Worm (Caenorhabditis elegans) whole organism, L4 larva: ENCODE results near the gene F14D2.11.
"Not testable (repeated sequence)": the region's sequence is repeated elsewhere in the genome, so short reads cannot be mapped to it uniquely, and the experiment has no call there.

ENCODE experiments used
- Y75B8A.6 ChIP-seq: fragments of 200-800 bp; sonication (Bioruptor generic); IDR thresholded peaks from 2 replicates; pipeline ENCODE4 v1.3.6; 2022; ENCODE audit warnings: missing genetic modification reagents, missing genetic modification characterization, missing compliant biosample characterization
- ZK337.2 ChIP-seq: fragments of 200-800 bp; sonication (Bioruptor generic); IDR thresholded peaks from 2 replicates; pipeline ENCODE4 v1.3.6; 2022; ENCODE audit warnings: missing genetic modification reagents, missing genetic modification characterization, missing compliant biosample characterization
- arid-1 ChIP-seq: fragments of 200-800 bp; sonication (Bioruptor generic); conservative IDR thresholded peaks from 2 replicates; pipeline ENCODE4 v1.3.6; 2022; ENCODE audit warnings: missing genetic modification reagents, missing genetic modification characterization, missing compliant biosample characterization
- daf-8 ChIP-seq: fragments of 200-800 bp; sonication (Bioruptor generic); IDR thresholded peaks from 2 replicates; pipeline ENCODE4 v1.3.6; 2022; ENCODE audit warnings: missing genetic modification characterization, missing compliant biosample characterization
- egl-27 ChIP-seq: sonication (generic microtip); optimal IDR thresholded peaks from 3 replicates; lab custom pipeline; 2017; ENCODE audit warnings: missing biosample characterization, missing genetic modification reagents, missing genetic modification characterization
- nhr-76 ChIP-seq: fragments of 150-350 bp; optimal IDR thresholded peaks from 2 replicates; lab custom pipeline; 2014; ENCODE audit warnings: missing biosample characterization, missing genetic modification characterization
- snpc-4 ChIP-seq: fragments of 150-350 bp; optimal IDR thresholded peaks from 2 replicates; lab custom pipeline; 2014; ENCODE audit warnings: missing biosample characterization, missing genetic modification characterization
- vab-7 ChIP-seq: fragments of 200-800 bp; sonication (Bioruptor generic); IDR thresholded peaks from 2 replicates; pipeline ENCODE4 v1.3.6; 2022; ENCODE audit warnings: missing genetic modification reagents, missing genetic modification characterization, missing compliant biosample characterization

ce11 chrII:3309963-3310362 is 31.9 kb downstream of the F14D2.11 start:
- not testable (repeated sequence) for TF ChIP-seq egl-27 (tag; lab: Kevin White, UChicago); Y75B8A.6; ZK337.2; vab-7 (GFP tag; lab: Robert Waterston, UW); arid-1 (GFP tag; lab: Robert Waterston, UW); daf-8 (GFP tag; lab: Robert Waterston, UW); nhr-76 (tag; lab: Kevin White, UChicago); snpc-4
